Fruit fly (Drosophila melanogaster) whole organism, prepupa: Measurements from ENCODE around the gene Cbl.
A peak's percentile ranks its signal among the peaks of the same experiment; 100 is the strongest.

Experiments used
- Blimp-1 ChIP-seq: fragments of 200-800 bp; sonication (Bioruptor generic); optimal IDR thresholded peaks from 3 replicates; lab custom pipeline; 2017; ENCODE audit warnings: missing biosample characterization, missing genetic modification characterization, mild to moderate bottlenecking, moderate library complexity, missing genetic modification reagents
- CG10669 ChIP-seq: fragments of 200-800 bp; sonication (Bioruptor generic); optimal IDR thresholded peaks from 3 replicates; lab custom pipeline; 2018; ENCODE audit warnings: missing biosample characterization, mild to moderate bottlenecking, missing genetic modification characterization, moderate library complexity
- CG11294 ChIP-seq: fragments of 200-800 bp; sonication (Bioruptor generic); IDR thresholded peaks from 2 replicates; pipeline ENCODE4 v1.3.6; 2022; ENCODE audit warnings: missing biosample characterization, missing genetic modification characterization
- CG11762 ChIP-seq: fragments of 200-800 bp; sonication (Bioruptor generic); optimal IDR thresholded peaks from 3 replicates; lab custom pipeline; 2016; ENCODE audit warnings: missing biosample characterization, missing genetic modification characterization; ENCODE audit not compliant: insufficient read depth
- CG11902 ChIP-seq: fragments of 200-800 bp; sonication (Bioruptor generic); optimal IDR thresholded peaks from 3 replicates; lab custom pipeline; 2016; ENCODE audit warnings: missing biosample characterization, missing genetic modification characterization
- CG15336 ChIP-seq: fragments of 200-800 bp; sonication (Bioruptor generic); IDR thresholded peaks from 2 replicates; pipeline ENCODE4 v1.3.6; 2022; ENCODE audit warnings: missing biosample characterization, missing genetic modification characterization
- CG1621 ChIP-seq: fragments of 200-800 bp; sonication (Bioruptor generic); optimal IDR thresholded peaks from 3 replicates; lab custom pipeline; 2018; ENCODE audit warnings: missing biosample characterization, mild to moderate bottlenecking, missing genetic modification characterization
- CG16779 ChIP-seq: fragments of 200-800 bp; sonication (Bioruptor generic); optimal IDR thresholded peaks from 3 replicates; lab custom pipeline; 2017; ENCODE audit warnings: missing biosample characterization, mild to moderate bottlenecking, missing genetic modification characterization
- CG3032 ChIP-seq: fragments of 200-800 bp; optimal IDR thresholded peaks from 2 replicates; lab custom pipeline; 2019; ENCODE audit warnings: missing biosample characterization, mild to moderate bottlenecking, missing genetic modification characterization, moderate library complexity
- CG31627 ChIP-seq: fragments of 200-800 bp; sonication (Bioruptor generic); optimal IDR thresholded peaks from 3 replicates; lab custom pipeline; 2016; ENCODE audit warnings: missing biosample characterization, missing genetic modification characterization
- CG32006 ChIP-seq: fragments of 200-800 bp; sonication (Bioruptor generic); optimal IDR thresholded peaks from 3 replicates; lab custom pipeline; 2017; ENCODE audit warnings: missing biosample characterization, mild to moderate bottlenecking, missing genetic modification characterization
- CG34406 ChIP-seq: fragments of 200-800 bp; sonication (Bioruptor generic); optimal IDR thresholded peaks from 3 replicates; lab custom pipeline; 2016; ENCODE audit warnings: missing biosample characterization, missing genetic modification characterization
- CG3919 ChIP-seq: fragments of 200-800 bp; sonication (Bioruptor generic); optimal IDR thresholded peaks from 3 replicates; lab custom pipeline; 2016; ENCODE audit warnings: missing biosample characterization, missing genetic modification characterization
- CG6163 ChIP-seq: fragments of 200-800 bp; sonication (Bioruptor generic); IDR thresholded peaks from 3 replicates; pipeline ENCODE4 v1.3.6; 2022; ENCODE audit warnings: missing biosample characterization, missing genetic modification characterization
- CG6792 ChIP-seq: fragments of 200-800 bp; sonication (Bioruptor generic); optimal IDR thresholded peaks from 3 replicates; lab custom pipeline; 2016; ENCODE audit warnings: missing biosample characterization, missing genetic modification characterization
- CG6854 ChIP-seq: fragments of 200-800 bp; sonication (Bioruptor generic); optimal IDR thresholded peaks from 2 replicates; lab custom pipeline; 2017; ENCODE audit warnings: missing biosample characterization, mild to moderate bottlenecking, missing genetic modification characterization
- CG8119 ChIP-seq: fragments of 200-800 bp; sonication (Bioruptor generic); IDR thresholded peaks from 3 replicates; pipeline ENCODE4 v1.3.6; 2022; ENCODE audit warnings: missing biosample characterization, missing genetic modification characterization
- CG8319 ChIP-seq: fragments of 200-800 bp; sonication (Bioruptor generic); optimal IDR thresholded peaks from 3 replicates; lab custom pipeline; 2016; ENCODE audit warnings: missing biosample characterization, missing genetic modification characterization
- CG8632 ChIP-seq: fragments of 200-800 bp; sonication (Bioruptor generic); optimal IDR thresholded peaks from 3 replicates; lab custom pipeline; 2016; ENCODE audit warnings: missing biosample characterization, missing genetic modification characterization
- CG9139 ChIP-seq: fragments of 200-800 bp; sonication (Bioruptor generic); optimal IDR thresholded peaks from 3 replicates; lab custom pipeline; 2017; ENCODE audit warnings: missing biosample characterization, mild to moderate bottlenecking, missing genetic modification characterization
- Eip75B ChIP-seq: fragments of 200-800 bp; sonication (Bioruptor generic); optimal IDR thresholded peaks from 3 replicates; lab custom pipeline; 2016; ENCODE audit warnings: missing biosample characterization, missing genetic modification characterization
- Eip78C ChIP-seq: fragments of 200-800 bp; sonication (Bioruptor generic); peaks from one replicate; lab custom pipeline; 2016; ENCODE audit warnings: missing biosample characterization, missing genetic modification characterization
- Eip93F ChIP-seq: fragments of 200-800 bp; sonication (Bioruptor generic); optimal IDR thresholded peaks from 2 replicates; lab custom pipeline; 2016; ENCODE audit warnings: missing biosample characterization, mild to moderate bottlenecking, missing genetic modification characterization
- Ets21C ChIP-seq: fragments of 200-800 bp; sonication (Bioruptor generic); optimal IDR thresholded peaks from 3 replicates; lab custom pipeline; 2016; ENCODE audit warnings: missing biosample characterization, missing genetic modification characterization
- Gug ChIP-seq: fragments of 200-800 bp; sonication (Bioruptor generic); IDR thresholded peaks from 2 replicates; pipeline ENCODE4 v1.3.6; 2022; ENCODE audit warnings: missing biosample characterization, missing genetic modification characterization
- Hr38 ChIP-seq: sonication (Bioruptor generic); optimal IDR thresholded peaks from 2 replicates; lab custom pipeline; 2016; ENCODE audit warnings: missing biosample characterization, missing genetic modification characterization
- Hr39 ChIP-seq: fragments of 200-800 bp; sonication (Bioruptor generic); optimal IDR thresholded peaks from 2 replicates; lab custom pipeline; 2016; ENCODE audit warnings: missing biosample characterization, missing genetic modification characterization
- Met ChIP-seq: fragments of 200-800 bp; sonication (Bioruptor generic); optimal IDR thresholded peaks from 3 replicates; lab custom pipeline; 2016; ENCODE audit warnings: missing biosample characterization, missing genetic modification characterization
- Smox ChIP-seq: fragments of 200-800 bp; sonication (Bioruptor generic); optimal IDR thresholded peaks from 3 replicates; lab custom pipeline; 2016; ENCODE audit warnings: missing biosample characterization, missing genetic modification characterization
- Sox102F ChIP-seq: fragments of 200-800 bp; sonication (Bioruptor generic); optimal IDR thresholded peaks from 2 replicates; lab custom pipeline; 2016; ENCODE audit warnings: missing biosample characterization, mild to moderate bottlenecking, missing genetic modification characterization
- Sox15 ChIP-seq: fragments of 200-800 bp; sonication (Bioruptor generic); optimal IDR thresholded peaks from 3 replicates; lab custom pipeline; 2016; ENCODE audit warnings: missing biosample characterization, missing genetic modification characterization
- achi ChIP-seq: fragments of 200-800 bp; sonication (Bioruptor generic); optimal IDR thresholded peaks from 3 replicates; lab custom pipeline; 2016; ENCODE audit warnings: missing biosample characterization, missing genetic modification characterization
- acj6 ChIP-seq: fragments of 200-800 bp; sonication (Bioruptor generic); optimal IDR thresholded peaks from 3 replicates; lab custom pipeline; 2016; ENCODE audit warnings: missing biosample characterization, missing genetic modification characterization
- dac ChIP-seq: fragments of 200-800 bp; sonication (Bioruptor generic); optimal IDR thresholded peaks from 2 replicates; lab custom pipeline; 2017; ENCODE audit warnings: missing biosample characterization, mild to moderate bottlenecking, missing genetic modification characterization
- eg ChIP-seq: fragments of 200-800 bp; sonication (Bioruptor generic); IDR thresholded peaks from 3 replicates; pipeline ENCODE4 v1.3.6; 2022; ENCODE audit warnings: missing biosample characterization, missing genetic modification characterization
- esn ChIP-seq: fragments of 200-800 bp; sonication (Bioruptor generic); optimal IDR thresholded peaks from 2 replicates; lab custom pipeline; 2016; ENCODE audit warnings: missing biosample characterization, mild to moderate bottlenecking, missing genetic modification characterization, moderate library complexity
- fd59A ChIP-seq: fragments of 200-800 bp; sonication (Bioruptor generic); optimal IDR thresholded peaks from 2 replicates; lab custom pipeline; 2017; ENCODE audit warnings: missing biosample characterization, mild to moderate bottlenecking, missing genetic modification characterization, missing genetic modification reagents
- fd85E ChIP-seq: fragments of 200-800 bp; sonication (Bioruptor generic); optimal IDR thresholded peaks from 3 replicates; lab custom pipeline; 2016; ENCODE audit warnings: missing biosample characterization, missing genetic modification characterization
- fkh ChIP-seq: fragments of 200-800 bp; sonication (Bioruptor generic); optimal IDR thresholded peaks from 3 replicates; lab custom pipeline; 2017; ENCODE audit warnings: missing biosample characterization, mild to moderate bottlenecking, missing genetic modification characterization, moderate library complexity
- lz ChIP-seq: fragments of 200-800 bp; sonication (Bioruptor generic); optimal IDR thresholded peaks from 3 replicates; lab custom pipeline; 2016; ENCODE audit warnings: missing biosample characterization, missing genetic modification characterization
- pdm3 ChIP-seq: fragments of 200-800 bp; sonication (Bioruptor generic); optimal IDR thresholded peaks from 3 replicates; lab custom pipeline; 2016; ENCODE audit warnings: missing biosample characterization, missing genetic modification characterization
- salr ChIP-seq, 2 experiments: fragments of 200-800 bp; sonication (Bioruptor generic); optimal IDR thresholded peaks; 3 replicates each; lab custom pipeline; 2016 to 2018; ENCODE audit warnings: missing biosample characterization in 2 of 2, missing genetic modification characterization in 2 of 2, mild to moderate bottlenecking in 1 of 2
- spab ChIP-seq: fragments of 200-800 bp; sonication (Bioruptor generic); optimal IDR thresholded peaks from 2 replicates; lab custom pipeline; 2017; ENCODE audit warnings: missing biosample characterization, mild to moderate bottlenecking, missing genetic modification characterization, missing genetic modification reagents
- ss ChIP-seq, 2 experiments: fragments of 200-800 bp; sonication (Bioruptor generic); optimal IDR thresholded peaks; 2 replicates in 1 of 2; 3 replicates in 1 of 2; lab custom pipeline; 2017 to 2018; ENCODE audit warnings: mild to moderate bottlenecking in 2 of 2, missing biosample characterization in 2 of 2, missing genetic modification characterization in 2 of 2, moderate library complexity in 1 of 2
- svp ChIP-seq: fragments of 200-800 bp; sonication (Bioruptor generic); peaks from one replicate; lab custom pipeline; 2016; ENCODE audit warnings: missing biosample characterization, missing genetic modification characterization

Cbl gene

DNA sequence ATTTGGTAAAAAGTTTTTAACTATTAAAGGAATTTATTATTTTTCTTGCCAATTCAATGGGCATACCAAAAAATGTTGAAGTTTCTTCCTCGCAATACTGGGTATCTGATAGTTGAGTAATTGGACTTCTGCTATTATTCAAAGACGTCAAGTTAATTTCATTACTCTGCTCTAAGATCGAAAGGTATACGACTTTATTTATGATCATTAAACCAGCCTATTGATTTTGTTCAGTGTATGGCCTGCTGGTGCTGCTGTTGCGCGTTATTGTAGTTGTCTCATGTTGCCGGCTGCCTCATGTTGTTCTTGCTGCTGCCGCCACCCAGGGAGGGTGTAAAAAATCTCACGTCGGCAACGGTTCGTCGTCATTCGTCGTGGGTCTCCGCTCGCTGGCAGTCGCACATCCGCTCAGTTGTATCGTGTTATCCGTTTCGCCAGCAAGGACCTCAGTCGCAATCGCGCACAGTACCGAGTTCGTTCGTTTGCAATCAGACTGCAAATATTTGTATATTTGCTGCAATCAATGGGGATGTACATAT, 29.1 kb upstream of the Cbl start, which contains the start of gene CG7120 (continued):
- TF ChIP-seq acj6 (GFP tag; lab: Kevin White, UChicago) (peak; percentile 13), Smox (GFP tag; lab: Kevin White, UChicago) (peak; percentile 41), CG10669 (GFP tag; lab: Kevin White, UChicago) (peak; percentile 43), CG8319 (GFP tag; lab: Kevin White, UChicago) (no peak), CG3919 (GFP tag; lab: Kevin White, UChicago) (peak; percentile 14), svp (GFP tag; lab: Kevin White, UChicago) (peak; percentile 75), CG3032 (tag; lab: Kevin White, UChicago) (peak; percentile 16), pdm3 (GFP tag; lab: Kevin White, UChicago) (peak; percentile 15), dac (GFP tag; lab: Kevin White, UChicago) (no peak), achi (GFP tag; lab: Kevin White, UChicago) (no peak), Sox15 (GFP tag; lab: Kevin White, UChicago) (no peak), Hr39 (GFP tag; lab: Kevin White, UChicago) (peak; percentile 21), Eip78C (peak; percentile 80)
- TF ChIP-seq, all 60 proteins: peak for 32

DNA sequence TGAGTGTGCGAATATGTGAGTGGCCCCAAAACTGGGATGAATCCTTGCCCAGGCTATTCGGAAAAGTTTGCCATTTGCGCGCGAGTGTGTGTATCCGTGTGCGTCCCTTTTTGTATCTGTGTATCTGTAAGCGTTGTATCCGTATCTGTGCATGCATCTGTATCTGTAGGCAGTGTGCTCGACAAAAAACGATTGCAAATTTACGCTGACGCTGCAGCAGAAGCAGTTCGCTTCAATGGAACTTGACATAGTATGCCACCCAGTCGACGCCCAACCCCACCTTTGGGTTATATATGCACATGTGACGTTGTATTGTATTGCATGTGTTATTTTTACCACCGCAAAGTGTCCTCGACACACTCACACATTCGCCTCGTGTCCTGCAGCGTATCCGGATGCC, 28.6 kb upstream of the Cbl start:
- TF ChIP-seq CG31627 (GFP tag; lab: Kevin White, UChicago) (no peak), fd85E (GFP tag; lab: Kevin White, UChicago) (no peak)

DNA sequence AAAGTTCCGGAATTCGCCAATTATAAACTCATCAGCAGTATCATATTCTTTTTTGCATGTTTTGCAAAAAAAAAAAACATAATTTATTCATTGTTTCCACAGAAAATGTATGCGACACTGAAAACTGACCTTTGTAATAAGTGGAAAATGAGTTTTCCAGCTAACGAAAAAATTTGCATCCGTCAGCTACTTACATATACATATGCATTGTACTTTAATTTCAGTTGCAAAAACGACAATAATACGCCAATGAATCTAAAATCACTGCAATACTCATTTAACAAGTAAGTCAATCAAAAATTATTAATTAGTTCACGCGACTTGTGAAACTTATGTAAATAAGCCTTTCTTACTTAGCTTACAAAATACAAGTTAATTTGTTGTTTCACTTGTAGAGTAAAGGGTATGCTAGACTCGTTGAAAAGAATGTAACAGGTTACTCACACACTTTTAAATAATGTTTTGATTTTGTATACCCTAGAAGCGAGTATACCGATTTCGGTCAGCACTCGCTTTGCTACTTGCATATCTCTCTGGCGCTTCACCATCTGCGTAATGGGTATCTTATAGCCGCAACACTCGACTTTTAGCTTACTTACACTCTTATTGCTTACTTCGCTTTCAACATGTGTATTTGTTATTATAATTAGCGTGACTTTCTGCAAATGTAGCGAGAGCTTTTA, 25.9 kb upstream of the Cbl start:
- TF ChIP-seq esn (GFP tag; lab: Kevin White, UChicago): peak; percentile 84
- TF ChIP-seq Sox15 (GFP tag; lab: Kevin White, UChicago): peak; percentile 70
- TF ChIP-seq Ets21C (GFP tag; lab: Kevin White, UChicago): no peak
- peak; percentile 84 for TF ChIP-seq CG6163 (GFP tag; lab: Robert Waterston, UW)
- peak; percentile 49 for TF ChIP-seq fd59A (GFP tag; lab: Kevin White, UChicago)
- peak; percentile 20 for TF ChIP-seq CG9139
- TF ChIP-seq eg: peak; percentile 88
- TF ChIP-seq pdm3 (GFP tag; lab: Kevin White, UChicago): no peak
- TF ChIP-seq Eip75B (GFP tag; lab: Kevin White, UChicago): no peak
- TF ChIP-seq CG1621 (tag; lab: Kevin White, UChicago): peak; percentile 66
- TF ChIP-seq CG8119 (GFP tag; lab: Robert Waterston, UW): peak; percentile 74; the same call in 2 of the 3 replicates
- peak; percentile 28 for TF ChIP-seq Eip93F (GFP tag; lab: Kevin White, UChicago)
- TF ChIP-seq lz: no peak
- peak; percentile 85 for TF ChIP-seq Sox102F (GFP tag; lab: Kevin White, UChicago)
- TF ChIP-seq salr (GFP tag; optimal IDR thresholded peaks at IDR 0.05; lab: Kevin White, UChicago): peak in 1 of 2 experiments; percentile 72
- TF ChIP-seq CG6792 (GFP tag; lab: Kevin White, UChicago): peak; percentile 63
- TF ChIP-seq spab: no peak
- no peak for TF ChIP-seq CG8632 (GFP tag; lab: Kevin White, UChicago)
- TF ChIP-seq Hr38 (GFP tag; lab: Kevin White, UChicago): no peak
- peak; percentile 77 for TF ChIP-seq CG34406 (GFP tag; lab: Kevin White, UChicago)
- TF ChIP-seq Gug (GFP tag; lab: Robert Waterston, UW): peak; percentile 60; the same call in 1 of the 2 replicates
- TF ChIP-seq CG8319 (GFP tag; lab: Kevin White, UChicago): peak; percentile 74
- TF ChIP-seq Met (GFP tag; lab: Kevin White, UChicago): no peak
- TF ChIP-seq CG11902 (GFP tag; lab: Kevin White, UChicago): peak; percentile 82
- peak; percentile 90 for TF ChIP-seq CG31627 (GFP tag; lab: Kevin White, UChicago)
- no peak for TF ChIP-seq ss (GFP tag; optimal IDR thresholded peaks at IDR 0.05; lab: Kevin White, UChicago)
- peak; percentile 83 for TF ChIP-seq CG15336 (GFP tag; lab: Robert Waterston, UW)
- peak; percentile 80 for TF ChIP-seq CG3032 (tag; lab: Kevin White, UChicago)
- TF ChIP-seq CG6854 (GFP tag; lab: Kevin White, UChicago): peak; percentile 60
- peak; percentile 65 for TF ChIP-seq CG11294
- TF ChIP-seq CG16779 (tag; lab: Kevin White, UChicago): no peak
- TF ChIP-seq Blimp-1 (GFP tag; lab: Kevin White, UChicago): peak; percentile 68
- no peak for TF ChIP-seq acj6 (GFP tag; lab: Kevin White, UChicago)
- TF ChIP-seq CG11762 (GFP tag; lab: Kevin White, UChicago): peak; percentile 71
- no peak for TF ChIP-seq fkh (GFP tag; lab: Kevin White, UChicago)
- peak; percentile 90 for TF ChIP-seq Hr39 (GFP tag; lab: Kevin White, UChicago)
- TF ChIP-seq achi (GFP tag; lab: Kevin White, UChicago): no peak
- no peak for TF ChIP-seq CG32006
